Worm (Caenorhabditis elegans): Measurements from ENCODE around the gene abf-4.

The abf-4 gene

DNA sequence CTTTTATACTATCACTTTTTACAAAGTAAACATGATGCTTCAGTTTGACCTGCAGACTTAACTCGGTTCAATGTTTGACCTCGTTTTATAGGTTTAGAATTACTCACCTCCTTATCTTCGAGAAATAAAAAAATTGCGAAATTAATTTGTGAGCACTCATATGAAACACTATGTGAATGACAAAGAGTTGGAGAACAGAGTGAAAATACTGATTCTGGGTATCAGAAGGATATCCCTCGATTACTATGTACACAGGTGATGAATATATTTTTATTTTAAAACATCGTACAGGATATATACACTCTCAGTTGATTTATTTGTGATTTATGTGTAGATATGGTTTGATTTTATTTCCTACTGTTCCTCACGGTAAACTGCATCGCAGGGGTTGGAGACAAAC is 1.9 kb downstream of the abf-4 start, which contains the start of gene Y38H6C.23:
Gene Y38H6C.23 (minus strand): TSS at position 101 of the 400 bp plus-strand sequence.
- TF ChIP-seq lsy-2 (tag; optimal IDR thresholded peaks at IDR 0.05) (no peak), pqm-1 (tag; optimal IDR thresholded peaks at IDR 0.05) (no peak), fkh-8 (tag; optimal IDR thresholded peaks at IDR 0.05) (no peak), dpl-1 (GFP tag; optimal IDR thresholded peaks at IDR 0.05) (no peak), lin-13 (GFP tag; optimal IDR thresholded peaks at IDR 0.05) (no peak)

DNA sequence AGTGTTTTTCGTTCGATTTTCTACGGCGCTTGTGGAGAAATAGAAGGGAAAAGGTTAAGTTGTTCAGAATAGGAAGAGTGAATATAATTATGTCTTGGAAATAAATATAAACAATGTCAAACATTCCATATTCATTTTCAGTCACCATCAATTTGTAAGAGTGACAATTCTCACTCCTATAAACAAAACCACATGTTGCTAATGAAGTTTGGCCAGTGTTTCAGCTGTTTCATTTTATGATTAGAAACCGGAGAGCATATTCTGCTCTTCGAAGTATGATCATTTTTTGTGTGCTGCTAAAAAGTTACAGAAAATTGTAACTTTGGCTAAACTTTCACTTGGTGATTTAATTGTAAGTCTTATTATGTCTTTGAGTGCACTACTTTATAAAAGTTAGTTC is 3.0 kb downstream of the abf-4 start, which contains the start of gene Y38H6C.21:
Gene Y38H6C.21 (minus strand): TSS at position 148 of the 400 bp plus-strand sequence.
- TF ChIP-seq egl-13 (tag; optimal IDR thresholded peaks at IDR 0.05) (no peak), ztf-4 (tag; optimal IDR thresholded peaks at IDR 0.05) (no peak), hlh-4 (tag; optimal IDR thresholded peaks at IDR 0.05) (no peak), elt-2 (tag; optimal IDR thresholded peaks at IDR 0.05) (peak; percentile 8), fkh-4 (tag; optimal IDR thresholded peaks at IDR 0.05; ENCODE audit: borderline replicate concordance) (peak; percentile 76), zag-1 (tag; optimal IDR thresholded peaks at IDR 0.05) (no peak), dsc-1 (tag; optimal IDR thresholded peaks at IDR 0.05) (peak; percentile 88), swsn-7 (tag; optimal IDR thresholded peaks at IDR 0.05) (no peak), unc-130 (tag; optimal IDR thresholded peaks at IDR 0.05) (no peak)

DNA sequence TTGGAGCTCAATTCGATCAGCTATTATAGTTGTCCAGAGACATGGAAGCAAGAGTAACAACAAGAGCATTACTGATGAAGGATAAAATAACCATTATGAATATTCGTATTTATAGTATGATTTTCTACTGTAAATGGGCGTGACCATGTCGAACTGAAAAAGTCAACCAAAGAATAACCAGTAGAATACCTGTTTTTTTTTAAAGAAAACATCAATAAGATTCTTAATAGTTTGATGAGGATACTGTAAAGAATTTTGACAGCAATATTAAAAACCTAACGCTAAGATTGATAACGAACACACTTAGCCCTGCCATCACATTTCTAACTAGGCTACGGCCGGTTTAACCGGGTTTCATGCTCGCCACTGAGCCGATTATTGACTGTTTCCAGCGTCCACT is 5.2 kb downstream of the abf-4 start, which contains the start of gene vmo-1:
Gene vmo-1 (minus strand): TSS at position 101 of the 400 bp plus-strand sequence.
- no peak for TF ChIP-seq unc-130 (tag; optimal IDR thresholded peaks at IDR 0.05)
- no peak for TF ChIP-seq ets-5 (GFP tag; IDR thresholded peaks at IDR 0.05)
- TF ChIP-seq elt-3 (tag; optimal IDR thresholded peaks at IDR 0.05) = no peak
- TF ChIP-seq nhr-12 (tag; optimal IDR thresholded peaks at IDR 0.05) = no peak
- TF ChIP-seq egl-27 (tag; optimal IDR thresholded peaks at IDR 0.05) = no peak
- no peak for TF ChIP-seq nhr-237 (tag; optimal IDR thresholded peaks at IDR 0.05)
- no peak for TF ChIP-seq ceh-82 (tag; optimal IDR thresholded peaks at IDR 0.05)
- no peak for TF ChIP-seq jun-1 (tag; optimal IDR thresholded peaks at IDR 0.05)
- no peak for TF ChIP-seq grh-1 (GFP tag; IDR thresholded peaks at IDR 0.05)
- TF ChIP-seq isw-1 (GFP tag; IDR thresholded peaks at IDR 0.05) = no peak
- no peak for TF ChIP-seq mdl-1 (tag; optimal IDR thresholded peaks at IDR 0.05)
- TF ChIP-seq pax-3 (tag; optimal IDR thresholded peaks at IDR 0.05) = no peak
- TF ChIP-seq lin-15B (tag; optimal IDR thresholded peaks at IDR 0.05) = no peak
- no peak for TF ChIP-seq snu-23 (GFP tag; optimal IDR thresholded peaks at IDR 0.05)
- TF ChIP-seq rnt-1 (tag; optimal IDR thresholded peaks at IDR 0.05) = no peak
- no peak for TF ChIP-seq unc-98 (GFP tag; IDR thresholded peaks at IDR 0.05)

DNA sequence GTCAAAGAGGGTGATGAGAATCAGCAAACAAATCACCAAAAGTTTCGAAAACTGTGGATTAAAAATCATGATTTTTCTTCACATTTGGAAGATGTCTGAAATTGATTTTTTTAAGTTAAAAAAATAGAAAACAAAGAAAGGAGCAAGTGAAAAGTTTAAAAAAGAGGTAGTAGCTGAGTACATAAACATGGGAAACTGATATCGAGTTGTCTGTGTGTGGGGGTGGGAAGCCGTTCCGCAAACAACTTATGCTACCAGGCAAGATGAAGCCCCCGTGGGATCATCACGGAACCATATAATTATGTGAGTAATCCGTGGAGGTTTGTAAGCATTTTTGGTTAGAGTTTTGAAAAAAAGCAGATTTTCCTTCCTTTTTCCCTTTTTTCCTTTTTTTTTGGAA is 7.1 kb downstream of the abf-4 start, which contains the start of gene Y38H6C.20:
Gene Y38H6C.20 (minus strand): TSS at position 101 of the 400 bp plus-strand sequence.
- TF ChIP-seq pax-3 (tag; optimal IDR thresholded peaks at IDR 0.05) = no peak

DNA sequence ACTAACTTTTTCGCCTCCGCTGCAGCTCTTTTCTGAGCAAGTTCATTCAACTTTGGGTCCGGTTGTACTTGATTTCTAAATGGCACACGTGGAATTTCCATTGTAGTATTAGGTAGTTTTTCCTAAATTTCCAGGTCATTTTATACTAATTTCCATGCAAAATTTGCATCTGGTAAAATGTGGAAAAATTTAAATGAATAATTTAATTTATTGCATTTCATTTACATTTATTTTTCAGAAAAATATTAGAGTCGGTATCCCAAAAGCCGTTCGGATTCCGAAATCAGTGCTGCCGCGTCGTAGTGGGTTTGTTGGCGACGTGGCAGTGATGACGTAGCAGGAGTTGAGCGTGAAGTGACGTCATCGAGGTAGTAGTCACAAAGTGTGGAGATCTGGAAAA is 11.1 kb downstream of the abf-4 start, which contains the start of gene Y38H6C.18:
Gene Y38H6C.18 (minus strand): TSS at position 101 of the 400 bp plus-strand sequence.
- no peak for TF ChIP-seq ceh-8 (GFP tag; optimal IDR thresholded peaks at IDR 0.05)
- TF ChIP-seq swsn-7 (tag; optimal IDR thresholded peaks at IDR 0.05) = no peak
- TF ChIP-seq pag-3 (tag; optimal IDR thresholded peaks at IDR 0.05; ENCODE audit: borderline replicate concordance, insufficient read depth) = no peak
- no peak for TF ChIP-seq lsy-2 (tag; optimal IDR thresholded peaks at IDR 0.05)
- no peak for TF ChIP-seq lin-15B (tag; optimal IDR thresholded peaks at IDR 0.05)
- no peak for TF ChIP-seq tbx-2 (tag; optimal IDR thresholded peaks at IDR 0.05)
- no peak for TF ChIP-seq skn-1 (tag; optimal IDR thresholded peaks at IDR 0.05)
- TF ChIP-seq ets-5 (GFP tag; IDR thresholded peaks at IDR 0.05) = no peak
- TF ChIP-seq nhr-20 (tag; optimal IDR thresholded peaks at IDR 0.05) = no peak
- TF ChIP-seq lin-13 (GFP tag; optimal IDR thresholded peaks at IDR 0.05) = no peak
- TF ChIP-seq nhr-28 (tag; optimal IDR thresholded peaks at IDR 0.05) = no peak
